Worm (Caenorhabditis elegans) whole organism, L2 larva: Measurements from ENCODE around the gene smf-1.

Source experiments
- C34F6.9 ChIP-seq: fragments of 150-350 bp; optimal IDR thresholded peaks from 2 replicates; lab custom pipeline; 2014; ENCODE audit warnings: missing biosample characterization, missing genetic modification characterization
- F13H6.1 ChIP-seq: sonication (generic microtip); optimal IDR thresholded peaks from 2 replicates; lab custom pipeline; 2016; ENCODE audit warnings: missing genetic modification characterization, missing compliant biosample characterization
- R02D3.7 ChIP-seq: fragments of 150-350 bp; optimal IDR thresholded peaks from 2 replicates; lab custom pipeline; 2014; ENCODE audit warnings: missing biosample characterization, missing genetic modification characterization
- Y55F3AM.14 ChIP-seq: fragments of 200-800 bp; sonication (Bioruptor generic); optimal IDR thresholded peaks from 2 replicates; lab custom pipeline; 2018; ENCODE audit warnings: mild to moderate bottlenecking, missing genetic modification characterization, missing compliant biosample characterization
- ZK546.5 ChIP-seq: sonication (generic microtip); optimal IDR thresholded peaks from 2 replicates; lab custom pipeline; 2017; ENCODE audit warnings: missing biosample characterization, missing genetic modification characterization
- alr-1 ChIP-seq: fragments of 150-350 bp; optimal IDR thresholded peaks from 2 replicates; lab custom pipeline; 2014; ENCODE audit warnings: missing biosample characterization, missing genetic modification characterization
- aly-2 ChIP-seq: fragments of 150-350 bp; optimal IDR thresholded peaks from 2 replicates; lab custom pipeline; 2014; ENCODE audit warnings: missing biosample characterization, missing genetic modification characterization
- ama-1 ChIP-seq: fragments of 150-350 bp; optimal IDR thresholded peaks from 2 replicates; lab custom pipeline; 2018; ENCODE audit warnings: inconsistent platforms
- blmp-1 ChIP-seq: sonication (generic microtip); optimal IDR thresholded peaks from 2 replicates; lab custom pipeline; 2017; ENCODE audit warnings: missing genetic modification characterization, mild to moderate bottlenecking, missing compliant biosample characterization, antibody characterized with exemption, moderate library complexity; ENCODE audit not compliant: insufficient read depth
- ceh-16 ChIP-seq: fragments of 150-350 bp; optimal IDR thresholded peaks from 2 replicates; lab custom pipeline; 2014; ENCODE audit warnings: missing biosample characterization, missing genetic modification characterization
- crh-2 ChIP-seq: sonication (generic microtip); optimal IDR thresholded peaks from 2 replicates; lab custom pipeline; 2017; ENCODE audit warnings: missing biosample characterization, missing genetic modification characterization
- egl-27 ChIP-seq: sonication (generic microtip); optimal IDR thresholded peaks from 3 replicates; lab custom pipeline; 2017; ENCODE audit warnings: missing biosample characterization, missing genetic modification reagents, missing genetic modification characterization
- elt-1 ChIP-seq: fragments of 150-350 bp; optimal IDR thresholded peaks from 2 replicates; lab custom pipeline; 2014; ENCODE audit warnings: missing biosample characterization, missing genetic modification characterization
- fos-1 ChIP-seq: fragments of 150-350 bp; optimal IDR thresholded peaks from 2 replicates; lab custom pipeline; 2014; ENCODE audit warnings: missing biosample characterization, missing genetic modification characterization
- gmeb-1 ChIP-seq: fragments of 150-350 bp; optimal IDR thresholded peaks from 2 replicates; lab custom pipeline; 2014; ENCODE audit warnings: missing biosample characterization, missing genetic modification characterization
- lin-11 ChIP-seq: fragments of 150-350 bp; sonication (generic microtip); optimal IDR thresholded peaks from 2 replicates; lab custom pipeline; 2014; ENCODE audit warnings: missing biosample characterization, missing genetic modification characterization, inconsistent platforms, mixed read lengths
- lsy-2 ChIP-seq, 2 experiments: fragments of 150-350 bp in 1 of 2; sonication (generic microtip) in 1 of 2; optimal IDR thresholded peaks; 2 replicates each; lab custom pipeline; 2014 to 2017; ENCODE audit warnings: missing biosample characterization in 2 of 2, missing genetic modification characterization in 2 of 2
- mab-5 ChIP-seq: fragments of 150-350 bp; optimal IDR thresholded peaks from 2 replicates; lab custom pipeline; 2014; ENCODE audit warnings: missing biosample characterization, missing genetic modification characterization
- mbf-1 ChIP-seq: sonication (generic microtip); optimal IDR thresholded peaks from 2 replicates; lab custom pipeline; 2017; ENCODE audit warnings: missing biosample characterization, missing genetic modification characterization
- mdl-1 ChIP-seq, 2 experiments: fragments of 150-350 bp in 1 of 2; sonication (generic microtip) in 1 of 2; optimal IDR thresholded peaks; 2 replicates each; lab custom pipeline; 2017; ENCODE audit warnings: missing biosample characterization in 2 of 2, missing genetic modification characterization in 2 of 2
- nhr-10 ChIP-seq: sonication (generic microtip); optimal IDR thresholded peaks from 2 replicates; lab custom pipeline; 2017; ENCODE audit warnings: missing biosample characterization, missing genetic modification characterization
- nhr-12 ChIP-seq: fragments of 150-350 bp; optimal IDR thresholded peaks from 2 replicates; lab custom pipeline; 2014; ENCODE audit warnings: missing biosample characterization, missing genetic modification characterization
- nhr-129 ChIP-seq: fragments of 150-350 bp; optimal IDR thresholded peaks from 2 replicates; lab custom pipeline; 2014; ENCODE audit warnings: missing biosample characterization, missing genetic modification characterization
- nhr-21 ChIP-seq: fragments of 150-350 bp; optimal IDR thresholded peaks from 2 replicates; lab custom pipeline; 2014; ENCODE audit warnings: missing biosample characterization, missing genetic modification characterization
- nhr-23 ChIP-seq: fragments of 150-350 bp; optimal IDR thresholded peaks from 2 replicates; lab custom pipeline; 2014; ENCODE audit warnings: missing biosample characterization, missing genetic modification reagents, missing genetic modification characterization
- nhr-237 ChIP-seq: fragments of 150-350 bp; optimal IDR thresholded peaks from 2 replicates; lab custom pipeline; 2014; ENCODE audit warnings: missing biosample characterization, missing genetic modification characterization
- nhr-25 ChIP-seq: fragments of 150-350 bp; sonication (generic microtip); optimal IDR thresholded peaks from 3 replicates; lab custom pipeline; 2014; ENCODE audit warnings: missing biosample characterization, missing genetic modification characterization
- nhr-6 ChIP-seq: fragments of 150-350 bp; optimal IDR thresholded peaks from 2 replicates; lab custom pipeline; 2014; ENCODE audit warnings: missing biosample characterization, missing genetic modification characterization
- peb-1 ChIP-seq: fragments of 150-350 bp; optimal IDR thresholded peaks from 2 replicates; lab custom pipeline; 2014; ENCODE audit warnings: missing biosample characterization, missing genetic modification characterization
- sem-4 ChIP-seq: fragments of 150-350 bp; optimal IDR thresholded peaks from 2 replicates; lab custom pipeline; 2014; ENCODE audit warnings: missing biosample characterization, missing genetic modification reagents, missing genetic modification characterization
- skn-1 ChIP-seq: sonication (generic microtip); optimal IDR thresholded peaks from 2 replicates; lab custom pipeline; 2017; ENCODE audit warnings: missing biosample characterization, missing genetic modification characterization
- sma-3 ChIP-seq: sonication (generic microtip); optimal IDR thresholded peaks from 2 replicates; lab custom pipeline; 2016; ENCODE audit warnings: missing genetic modification reagents, missing genetic modification characterization, missing compliant biosample characterization
- sma-9 ChIP-seq, 2 experiments: fragments of 150-350 bp in 1 of 2; sonication (generic microtip) in 1 of 2; optimal IDR thresholded peaks; 2 replicates each; lab custom pipeline; 2014 to 2016; ENCODE audit warnings: missing genetic modification characterization in 2 of 2, mild to moderate bottlenecking in 1 of 2, missing biosample characterization in 1 of 2, missing compliant biosample characterization in 1 of 2, missing genetic modification reagents in 1 of 2, moderate library complexity in 1 of 2
- snpc-4 ChIP-seq: fragments of 150-350 bp; optimal IDR thresholded peaks from 2 replicates; lab custom pipeline; 2014; ENCODE audit warnings: missing biosample characterization, missing genetic modification characterization
- unc-62 ChIP-seq: fragments of 150-350 bp; optimal IDR thresholded peaks from 2 replicates; lab custom pipeline; 2014; ENCODE audit warnings: missing biosample characterization, missing genetic modification reagents, missing genetic modification characterization
- zag-1 ChIP-seq: fragments of 150-350 bp; optimal IDR thresholded peaks from 2 replicates; lab custom pipeline; 2014; ENCODE audit warnings: missing biosample characterization, missing genetic modification characterization
- ztf-11 ChIP-seq: sonication (generic microtip); optimal IDR thresholded peaks from 2 replicates; lab custom pipeline; 2017; ENCODE audit warnings: missing biosample characterization, missing genetic modification characterization
- ztf-4 ChIP-seq: fragments of 150-350 bp; optimal IDR thresholded peaks from 2 replicates; lab custom pipeline; 2014; ENCODE audit warnings: missing biosample characterization, missing genetic modification characterization

smf-1 gene

DNA sequence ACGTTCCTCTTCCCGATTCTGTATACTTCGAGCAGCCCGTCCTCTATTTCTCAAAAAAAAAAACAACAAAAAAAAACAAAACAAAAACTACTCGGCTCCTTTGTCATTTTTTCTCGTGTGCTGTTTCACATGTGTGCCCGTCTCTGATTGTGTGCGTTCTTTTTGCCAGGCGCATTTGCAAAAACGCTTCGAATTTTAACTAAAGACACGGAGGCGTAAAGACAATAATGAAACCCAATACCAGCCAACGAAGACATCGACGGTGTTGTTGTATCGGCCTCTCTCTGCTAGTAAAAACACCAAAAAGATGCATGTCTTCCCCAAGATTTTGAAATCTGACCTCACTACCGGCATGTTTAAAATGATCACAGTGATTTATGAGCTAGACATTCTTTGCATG lies 24.0 kb upstream of the smf-1 start:
- peak; percentile 3 for TF ChIP-seq C34F6.9 (tag; lab: Kevin White, UChicago)
- TF ChIP-seq sma-9 (GFP tag; optimal IDR thresholded peaks at IDR 0.05; lab: Kevin White, UChicago) = peak; percentile 2
- TF ChIP-seq sma-9 (tag; optimal IDR thresholded peaks at IDR 0.05; lab: Kevin White, UChicago) = no peak
- peak; percentile 68 to 90 for TF ChIP-seq mdl-1 (tag; optimal IDR thresholded peaks at IDR 0.05; lab: Kevin White, UChicago)
- no peak for TF ChIP-seq sem-4 (tag; lab: Kevin White, UChicago)

DNA sequence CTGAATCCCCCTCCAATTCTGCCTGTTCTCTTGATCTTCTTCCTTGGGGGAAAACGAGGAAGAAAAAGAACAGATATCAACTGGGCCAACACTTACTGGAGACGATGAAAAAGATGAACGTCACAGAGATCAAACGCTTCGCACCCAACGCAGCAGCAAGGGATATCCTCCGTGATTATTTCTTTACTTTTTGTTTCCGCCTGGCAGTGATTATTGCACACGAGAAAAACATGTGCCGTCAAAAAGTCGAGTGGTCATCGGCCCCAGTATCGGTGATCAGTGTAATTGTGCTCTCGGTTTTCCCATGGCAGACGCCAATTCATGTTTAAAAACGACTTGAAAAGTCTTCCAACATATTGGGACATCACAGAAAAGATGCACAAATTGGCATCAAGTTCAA lies 22.6 kb upstream of the smf-1 start:
- TF ChIP-seq sma-9 (GFP tag; optimal IDR thresholded peaks at IDR 0.05; lab: Kevin White, UChicago) = peak; percentile 89
- TF ChIP-seq sma-9 (tag; optimal IDR thresholded peaks at IDR 0.05; lab: Kevin White, UChicago) = no peak
- TF ChIP-seq mdl-1 (tag; optimal IDR thresholded peaks at IDR 0.05; lab: Kevin White, UChicago) = peak; percentile 80 to 83
- peak; percentile 66 for TF ChIP-seq F13H6.1 (tag; lab: Kevin White, UChicago)
- no peak for TF ChIP-seq sma-3 (GFP tag; lab: Kevin White, UChicago)
- TF ChIP-seq snpc-4 = no peak
- TF ChIP-seq nhr-129 (tag; lab: Kevin White, UChicago) = peak; percentile 63
- TF ChIP-seq egl-27 (tag; lab: Kevin White, UChicago) = peak; percentile 16
- TF ChIP-seq nhr-21 (tag; lab: Kevin White, UChicago) = peak; percentile 45
- TF ChIP-seq nhr-6 = no peak

DNA sequence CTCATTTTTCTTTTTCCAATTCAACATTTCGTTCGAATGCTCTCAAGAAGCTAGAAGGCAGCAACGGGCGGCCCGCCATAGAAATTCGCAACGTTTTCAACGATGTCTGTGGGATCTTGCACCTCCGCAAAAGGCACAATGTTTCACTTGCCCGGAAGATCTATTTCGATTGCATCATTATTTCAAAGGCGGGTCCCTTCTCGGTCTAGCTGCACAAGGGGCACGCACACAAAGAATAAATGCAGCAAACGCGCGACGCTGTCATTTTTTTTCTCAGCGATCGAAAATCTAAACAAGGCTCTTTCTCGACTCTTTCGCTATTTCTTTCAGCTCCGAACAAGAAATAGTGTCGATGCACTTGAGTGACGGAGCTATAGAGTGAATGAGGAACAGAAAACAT lies 22.1 kb upstream of the smf-1 start:
- TF ChIP-seq nhr-23 (tag; lab: Kevin White, UChicago) (no peak), zag-1 (tag; lab: Kevin White, UChicago) (peak; percentile 68), sma-9 (GFP tag; optimal IDR thresholded peaks at IDR 0.05; lab: Kevin White, UChicago) (peak; percentile 54), sma-9 (tag; optimal IDR thresholded peaks at IDR 0.05; lab: Kevin White, UChicago) (no peak), lsy-2 (tag; optimal IDR thresholded peaks at IDR 0.05; lab: Kevin White, UChicago) (peak in 1 of 2 experiments; percentile 6), fos-1 (no peak), nhr-129 (tag; lab: Kevin White, UChicago) (peak; percentile 80), mdl-1 (tag; optimal IDR thresholded peaks at IDR 0.05; lab: Kevin White, UChicago) (peak; percentile 84 to 90)

DNA sequence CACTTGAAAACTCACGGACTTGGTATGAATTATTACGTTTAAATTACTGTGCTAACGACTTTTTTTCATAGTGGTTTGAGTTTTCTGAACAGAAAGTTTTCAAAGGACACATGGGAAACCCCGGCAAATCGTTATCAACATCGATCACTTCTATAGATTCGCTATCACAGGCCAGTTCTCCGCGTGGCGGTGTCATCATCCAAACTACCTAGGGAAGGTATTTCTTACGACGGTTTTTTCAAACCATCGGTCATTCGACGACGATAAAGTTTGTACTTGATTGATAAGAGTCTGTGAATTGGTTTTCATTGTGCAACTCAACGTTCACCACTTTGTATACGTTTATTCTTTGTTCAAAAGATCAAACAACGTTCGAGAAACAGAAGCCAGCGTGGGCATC lies 21.7 kb upstream of the smf-1 start:
- TF ChIP-seq ztf-4 (tag; lab: Kevin White, UChicago) (no peak), peb-1 (no peak), snpc-4 (no peak), gmeb-1 (tag; lab: Kevin White, UChicago) (peak; percentile 65), Y55F3AM.14 (no peak), zag-1 (tag; lab: Kevin White, UChicago) (no peak), crh-2 (peak; percentile 48), nhr-23 (tag; lab: Kevin White, UChicago) (no peak), sem-4 (tag; lab: Kevin White, UChicago) (no peak), sma-3 (GFP tag; lab: Kevin White, UChicago) (peak; percentile 19), nhr-21 (tag; lab: Kevin White, UChicago) (peak; percentile 25), ceh-16 (tag; lab: Kevin White, UChicago) (no peak), R02D3.7 (tag; lab: Kevin White, UChicago) (no peak), nhr-129 (tag; lab: Kevin White, UChicago) (no peak), sma-9 (GFP tag; optimal IDR thresholded peaks at IDR 0.05; lab: Kevin White, UChicago) (peak; percentile 95), sma-9 (tag; optimal IDR thresholded peaks at IDR 0.05; lab: Kevin White, UChicago) (no peak), ztf-11 (tag; lab: Kevin White, UChicago) (no peak), nhr-25 (no peak), blmp-1 (tag; lab: Kevin White, UChicago) (peak; percentile 11), nhr-237 (tag; lab: Kevin White, UChicago) (no peak), elt-1 (tag; lab: Kevin White, UChicago) (no peak), nhr-12 (no peak), mdl-1 (tag; optimal IDR thresholded peaks at IDR 0.05; lab: Kevin White, UChicago) (peak; percentile 78 to 95), skn-1 (tag; lab: Kevin White, UChicago) (peak; percentile 28), ama-1 (lab: Kevin White, UChicago) (no peak), fos-1 (peak; percentile 95), egl-27 (tag; lab: Kevin White, UChicago) (peak; percentile 33), nhr-10 (tag; lab: Kevin White, UChicago) (no peak)
- TF ChIP-seq, all 48 proteins: peak for 10

DNA sequence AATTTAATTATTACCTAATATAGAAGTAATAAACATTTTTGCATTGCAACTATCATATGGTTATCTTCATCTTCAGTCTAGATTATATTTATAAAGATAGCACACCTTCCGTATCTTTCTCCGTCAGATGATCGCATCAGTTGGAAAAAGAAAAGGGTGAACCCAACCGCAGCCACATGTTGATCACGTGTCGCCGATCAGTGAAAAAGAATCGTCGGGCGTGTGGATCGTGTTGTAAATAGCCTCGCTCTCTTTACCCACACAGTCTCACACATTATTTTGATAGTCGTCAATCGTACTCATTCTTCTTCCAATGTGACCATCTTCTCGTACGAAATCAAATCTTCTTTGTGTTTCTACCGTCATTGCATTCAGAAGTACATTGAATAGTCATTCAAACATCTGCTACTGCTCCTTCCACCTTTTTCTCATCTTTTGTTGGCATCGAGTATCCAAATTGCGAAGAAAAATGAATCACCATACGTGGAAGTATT lies 21.0 kb upstream of the smf-1 start:
- TF ChIP-seq sma-9 (GFP tag; optimal IDR thresholded peaks at IDR 0.05; lab: Kevin White, UChicago) = peak; percentile 99
- TF ChIP-seq sma-9 (tag; optimal IDR thresholded peaks at IDR 0.05; lab: Kevin White, UChicago) = peak; percentile 60
- peak; percentile 76 for TF ChIP-seq mab-5 (tag; lab: Kevin White, UChicago)
- TF ChIP-seq sma-3 (GFP tag; lab: Kevin White, UChicago) = peak; percentile 98
- TF ChIP-seq blmp-1 (tag; lab: Kevin White, UChicago) = peak; percentile 93
- TF ChIP-seq nhr-23 (tag; lab: Kevin White, UChicago) = no peak
- peak; percentile 95 for TF ChIP-seq ztf-4 (tag; lab: Kevin White, UChicago)
- TF ChIP-seq ama-1 (lab: Kevin White, UChicago) = peak; percentile 97
- no peak for TF ChIP-seq peb-1
- TF ChIP-seq sem-4 (tag; lab: Kevin White, UChicago) = peak; percentile 97
- TF ChIP-seq unc-62 = peak; percentile 37
- no peak for TF ChIP-seq mbf-1 (tag; lab: Kevin White, UChicago)
- TF ChIP-seq lin-11 (tag; lab: Kevin White, UChicago) = peak; percentile 42
- TF ChIP-seq alr-1 = no peak
- peak; percentile 90 for TF ChIP-seq egl-27 (tag; lab: Kevin White, UChicago)
- TF ChIP-seq ztf-11 (tag; lab: Kevin White, UChicago) = no peak
- TF ChIP-seq ZK546.5 (tag; lab: Kevin White, UChicago) = no peak
- peak; percentile 98 for TF ChIP-seq nhr-25
- peak; percentile 97 for TF ChIP-seq ceh-16 (tag; lab: Kevin White, UChicago)
- peak; percentile 68 for TF ChIP-seq snpc-4
- peak; percentile 99 for TF ChIP-seq nhr-21 (tag; lab: Kevin White, UChicago)
- peak; percentile 97 for TF ChIP-seq nhr-129 (tag; lab: Kevin White, UChicago)
- TF ChIP-seq zag-1 (tag; lab: Kevin White, UChicago) = no peak
- no peak for TF ChIP-seq nhr-237 (tag; lab: Kevin White, UChicago)
- TF ChIP-seq fos-1 = peak; percentile 89
- TF ChIP-seq aly-2 (tag; lab: Kevin White, UChicago) = no peak
- TF ChIP-seq crh-2 = peak; percentile 98
- TF ChIP-seq skn-1 (tag; lab: Kevin White, UChicago) = no peak
